Worm (Caenorhabditis elegans): Measurements from ENCODE around the gene Y25C1A.14.

Gene Y25C1A.14

ce11 chrII:3068646-3069045 is 28.1 kb downstream of the Y25C1A.14 start:
- TF ChIP-seq T22C8.4 (GFP tag; IDR thresholded peaks at IDR 0.05) (peak; percentile 21; the same call in 1 of the 2 replicates), med-1 (GFP tag; optimal IDR thresholded peaks at IDR 0.05; ENCODE audit: insufficient read depth) (no peak)

ce11 chrII:3067896-3068295 is 28.9 kb downstream of the Y25C1A.14 start:
- no peak for TF ChIP-seq flt-1 (GFP tag; IDR thresholded peaks at IDR 0.05)
- TF ChIP-seq T22C8.4 (GFP tag; IDR thresholded peaks at IDR 0.05), result peak; percentile 89

ce11 chrII:3067447-3067846 is 29.3 kb downstream of the Y25C1A.14 start:
- peak; percentile 67; the same call in 1 of the 2 replicates for TF ChIP-seq T22C8.4 (GFP tag; IDR thresholded peaks at IDR 0.05)
- TF ChIP-seq cog-1 (tag; optimal IDR thresholded peaks at IDR 0.05), result no peak

- no peak for TF ChIP-seq cog-1 (tag; optimal IDR thresholded peaks at IDR 0.05)
- TF ChIP-seq T22C8.4 (GFP tag; IDR thresholded peaks at IDR 0.05), result 0 out of 2 replicates have a peak, but pooled peaks have one; percentile 50
- TF ChIP-seq tab-1 (GFP tag; IDR thresholded peaks at IDR 0.05), result no peak
These were observed 30.4 kb downstream of the Y25C1A.14 start for ce11 chrII:3066401-3066800.

- no peak for TF ChIP-seq ref-1 (GFP tag; conservative IDR thresholded peaks at IDR 0.05)
- no peak for TF ChIP-seq ztf-23 (GFP tag; IDR thresholded peaks at IDR 0.05)
- TF ChIP-seq cog-1 (tag; optimal IDR thresholded peaks at IDR 0.05), result no peak
- TF ChIP-seq klf-2 (GFP tag; conservative IDR thresholded peaks at IDR 0.05), result no peak
- no peak for TF ChIP-seq flt-1 (GFP tag; IDR thresholded peaks at IDR 0.05)
- TF ChIP-seq med-1 (GFP tag; optimal IDR thresholded peaks at IDR 0.05; ENCODE audit: insufficient read depth), result no peak
- TF ChIP-seq ztf-29 (GFP tag; IDR thresholded peaks at IDR 0.05), result no peak
- TF ChIP-seq T22C8.4 (GFP tag; IDR thresholded peaks at IDR 0.05), result no peak
- TF ChIP-seq tab-1 (GFP tag; IDR thresholded peaks at IDR 0.05), result no peak
These were observed 31.7 kb downstream of the Y25C1A.14 start for ce11 chrII:3065086-3065485.

ce11 chrII:3064631-3065030 is 32.1 kb downstream of the Y25C1A.14 start:
- TF ChIP-seq T22C8.4 (GFP tag; IDR thresholded peaks at IDR 0.05), result peak; percentile 75
- TF ChIP-seq ref-1 (GFP tag; conservative IDR thresholded peaks at IDR 0.05), result no peak
- TF ChIP-seq cog-1 (tag; optimal IDR thresholded peaks at IDR 0.05), result no peak

ce11 chrII:3063984-3064383 is 32.8 kb downstream of the Y25C1A.14 start:
- TF ChIP-seq klf-2 (GFP tag; conservative IDR thresholded peaks at IDR 0.05) (no peak), T22C8.4 (GFP tag; IDR thresholded peaks at IDR 0.05) (peak; percentile 93)

ce11 chrII:3063366-3063765 is 33.4 kb downstream of the Y25C1A.14 start:
- no peak for TF ChIP-seq tab-1 (GFP tag; IDR thresholded peaks at IDR 0.05)
- TF ChIP-seq flt-1 (GFP tag; IDR thresholded peaks at IDR 0.05), result no peak
- peak; percentile 88 for TF ChIP-seq T22C8.4 (GFP tag; IDR thresholded peaks at IDR 0.05)
- TF ChIP-seq ref-1 (GFP tag; conservative IDR thresholded peaks at IDR 0.05), result no peak

ce11 chrII:3062876-3063275 is 33.9 kb downstream of the Y25C1A.14 start:
- TF ChIP-seq T22C8.4 (GFP tag; IDR thresholded peaks at IDR 0.05), result peak; percentile 41
- no peak for TF ChIP-seq med-1 (GFP tag; optimal IDR thresholded peaks at IDR 0.05; ENCODE audit: insufficient read depth)

- TF ChIP-seq T22C8.4 (GFP tag; IDR thresholded peaks at IDR 0.05) (peak; percentile 58), klf-2 (GFP tag; conservative IDR thresholded peaks at IDR 0.05) (no peak), flt-1 (GFP tag; IDR thresholded peaks at IDR 0.05) (peak; percentile 62; the same call in 1 of the 2 replicates), tab-1 (GFP tag; IDR thresholded peaks at IDR 0.05) (0 out of 2 replicates have a peak, but pooled peaks have one; percentile 38), ztf-23 (GFP tag; IDR thresholded peaks at IDR 0.05) (no peak)
These were observed 34.5 kb downstream of the Y25C1A.14 start for ce11 chrII:3062222-3062621.

- no peak for TF ChIP-seq cog-1 (tag; optimal IDR thresholded peaks at IDR 0.05)
These were observed 35.2 kb downstream of the Y25C1A.14 start for ce11 chrII:3061605-3062004.

ce11 chrII:3060782-3061181 is 36.0 kb downstream of the Y25C1A.14 start, which contains the start of gene Y25C1A.6:
Gene Y25C1A.6, plus strand, starts transcription at chrII:3061082.
- TF ChIP-seq T22C8.4 (GFP tag; IDR thresholded peaks at IDR 0.05) (no peak), ztf-29 (GFP tag; IDR thresholded peaks at IDR 0.05) (no peak), med-1 (GFP tag; optimal IDR thresholded peaks at IDR 0.05; ENCODE audit: insufficient read depth) (no peak), ztf-23 (GFP tag; IDR thresholded peaks at IDR 0.05) (no peak), tab-1 (GFP tag; IDR thresholded peaks at IDR 0.05) (no peak)

ce11 chrII:3056266-3056872 is 40.4 kb downstream of the Y25C1A.14 start, which contains the start of gene lin-8:
Gene lin-8, plus strand, starts transcription at chrII:3056822.
- TF ChIP-seq flt-1 (GFP tag; IDR thresholded peaks at IDR 0.05), result no peak
- TF ChIP-seq med-1 (GFP tag; optimal IDR thresholded peaks at IDR 0.05; ENCODE audit: insufficient read depth), result no peak
- no peak for TF ChIP-seq ztf-29 (GFP tag; IDR thresholded peaks at IDR 0.05)
- no peak for TF ChIP-seq cog-1 (tag; optimal IDR thresholded peaks at IDR 0.05)
- TF ChIP-seq klf-2 (GFP tag; conservative IDR thresholded peaks at IDR 0.05), result no peak
- no peak for TF ChIP-seq T22C8.4 (GFP tag; IDR thresholded peaks at IDR 0.05)
- TF ChIP-seq ref-1 (GFP tag; conservative IDR thresholded peaks at IDR 0.05), result no peak
- no peak for TF ChIP-seq ztf-23 (GFP tag; IDR thresholded peaks at IDR 0.05)
- no peak for TF ChIP-seq tab-1 (GFP tag; IDR thresholded peaks at IDR 0.05)
